Worm (Caenorhabditis elegans) whole organism, mixed stage, embryonic: ENCODE results near the gene F54C4.4.
"Not testable (repeated sequence)": the region's sequence is repeated elsewhere in the genome, so short reads cannot be mapped to it uniquely, and the experiment has no call there.

Source experiments
- M03D4.4 ChIP-seq: sonication (generic microtip); optimal IDR thresholded peaks from 2 replicates; lab custom pipeline; 2017; ENCODE audit warnings: mild to moderate bottlenecking, missing genetic modification characterization, missing compliant biosample characterization
- blmp-1 ChIP-seq: fragments of 150-350 bp; optimal IDR thresholded peaks from 2 replicates; lab custom pipeline; 2014; ENCODE audit warnings: missing biosample characterization, missing genetic modification characterization
- ceh-39 ChIP-seq: fragments of 150-350 bp; optimal IDR thresholded peaks from 2 replicates; lab custom pipeline; 2014; ENCODE audit warnings: missing biosample characterization, missing genetic modification characterization
- ces-1 ChIP-seq: fragments of 150-350 bp; optimal IDR thresholded peaks from 2 replicates; lab custom pipeline; 2014; ENCODE audit warnings: missing biosample characterization, missing genetic modification reagents, missing genetic modification characterization
- flh-1 ChIP-seq: fragments of 200-800 bp; sonication (Bioruptor generic); optimal IDR thresholded peaks from 2 replicates; lab custom pipeline; 2018; ENCODE audit warnings: mild to moderate bottlenecking, missing genetic modification characterization, moderate library complexity, missing compliant biosample characterization
- ham-2 ChIP-seq: fragments of 200-800 bp; sonication (Bioruptor generic); optimal IDR thresholded peaks from 2 replicates; lab custom pipeline; 2018; ENCODE audit warnings: mild to moderate bottlenecking, missing genetic modification characterization, missing compliant biosample characterization
- hlh-1 ChIP-seq: fragments of 150-350 bp; optimal IDR thresholded peaks from 2 replicates; lab custom pipeline; 2014; ENCODE audit warnings: missing biosample characterization, missing genetic modification reagents, missing genetic modification characterization
- lin-13 ChIP-seq: fragments of 150-350 bp; optimal IDR thresholded peaks from 2 replicates; lab custom pipeline; 2014; ENCODE audit warnings: missing biosample characterization, missing genetic modification characterization
- lin-32 ChIP-seq: fragments of 200-800 bp; sonication (Bioruptor generic); optimal IDR thresholded peaks from 2 replicates; lab custom pipeline; 2018; ENCODE audit warnings: mild to moderate bottlenecking, missing genetic modification characterization, missing compliant biosample characterization
- mab-5 ChIP-seq: fragments of 150-350 bp; optimal IDR thresholded peaks from 2 replicates; lab custom pipeline; 2014; ENCODE audit warnings: missing biosample characterization, missing genetic modification characterization
- mep-1 ChIP-seq: fragments of 150-350 bp; optimal IDR thresholded peaks from 2 replicates; lab custom pipeline; 2017; ENCODE audit warnings: missing biosample characterization, missing genetic modification reagents, missing genetic modification characterization, inconsistent platforms
- mls-2 ChIP-seq: sonication (generic microtip); optimal IDR thresholded peaks from 2 replicates; lab custom pipeline; 2016; ENCODE audit warnings: mild to moderate bottlenecking, missing genetic modification characterization, moderate library complexity, missing compliant biosample characterization
- nhr-12 ChIP-seq: fragments of 150-350 bp; optimal IDR thresholded peaks from 2 replicates; lab custom pipeline; 2014; ENCODE audit warnings: missing biosample characterization, missing genetic modification characterization
- nhr-237 ChIP-seq: fragments of 150-350 bp; optimal IDR thresholded peaks from 2 replicates; lab custom pipeline; 2014; ENCODE audit warnings: missing biosample characterization, missing genetic modification characterization
- nhr-28 ChIP-seq: fragments of 150-350 bp; optimal IDR thresholded peaks from 2 replicates; lab custom pipeline; 2014; ENCODE audit warnings: missing biosample characterization, missing genetic modification characterization
- pha-4 ChIP-seq: fragments of 150-350 bp; optimal IDR thresholded peaks from 2 replicates; lab custom pipeline; 2018; ENCODE audit warnings: missing biosample characterization, missing genetic modification reagents, missing genetic modification characterization
- sem-2 ChIP-seq: fragments of 200-800 bp; sonication (Bioruptor generic); optimal IDR thresholded peaks from 2 replicates; lab custom pipeline; 2018; ENCODE audit warnings: mild to moderate bottlenecking, missing genetic modification characterization, missing compliant biosample characterization
- sptf-1 ChIP-seq: sonication (generic microtip); optimal IDR thresholded peaks from 2 replicates; lab custom pipeline; 2017; ENCODE audit warnings: mild to moderate bottlenecking, missing genetic modification characterization, moderate library complexity, missing compliant biosample characterization
- tbx-8 ChIP-seq: fragments of 200-800 bp; sonication (Bioruptor generic); optimal IDR thresholded peaks from 2 replicates; lab custom pipeline; 2018; ENCODE audit warnings: mild to moderate bottlenecking, missing genetic modification characterization, moderate library complexity, missing compliant biosample characterization
- unc-120 ChIP-seq: sonication (generic microtip); optimal IDR thresholded peaks from 2 replicates; lab custom pipeline; 2017; ENCODE audit warnings: missing genetic modification characterization, missing compliant biosample characterization; ENCODE audit not compliant: poor library complexity, severe bottlenecking
- unc-39 ChIP-seq: fragments of 150-350 bp; optimal IDR thresholded peaks from 2 replicates; lab custom pipeline; 2014; ENCODE audit warnings: missing biosample characterization, missing genetic modification characterization
- unc-62 ChIP-seq: fragments of 150-350 bp; optimal IDR thresholded peaks from 2 replicates; lab custom pipeline; 2014; ENCODE audit warnings: missing biosample characterization, missing genetic modification reagents, missing genetic modification characterization
- zip-8 ChIP-seq: fragments of 150-350 bp; optimal IDR thresholded peaks from 2 replicates; lab custom pipeline; 2014; ENCODE audit warnings: missing biosample characterization, missing genetic modification characterization
- ztf-11 ChIP-seq: fragments of 150-350 bp; optimal IDR thresholded peaks from 2 replicates; lab custom pipeline; 2014; ENCODE audit warnings: missing biosample characterization, missing genetic modification characterization

Gene F54C4.4

ce11 chrIII:114603-115002, 27.4 kb upstream of the F54C4.4 start, which contains the start of gene C29F9.6:
Gene C29F9.6 (plus strand): TSS chrIII:114903.
- TF ChIP-seq mab-5 (tag; lab: Kevin White, UChicago): no peak
- TF ChIP-seq, all 35 proteins: peak for 0

ce11 chrIII:98822-99221, 11.6 kb upstream of the F54C4.4 start, which contains the start of gene C29F9.9:
Gene C29F9.9 (minus strand): TSS chrIII:98922.
- not testable (repeated sequence) for TF ChIP-seq blmp-1 (tag; lab: Kevin White, UChicago); lin-13 (tag; lab: Kevin White, UChicago); ham-2 (GFP tag; lab: Kevin White, UChicago)
- TF ChIP-seq, all 35 proteins: peak for 0; not testable (repeated sequence) for 35

- not testable (repeated sequence) for TF ChIP-seq blmp-1, sptf-1, lin-13 (tag; lab: Kevin White, UChicago)
- TF ChIP-seq, all 35 proteins: peak for 0; not testable (repeated sequence) for 35
Measured at ce11 chrIII:97018-97417, 9.8 kb upstream of the F54C4.4 start, which contains the start of gene C29F9.8. Gene C29F9.8 (minus strand): TSS chrIII:97118.

ce11 chrIII:96196-96595, 9.0 kb upstream of the F54C4.4 start:
- peak; percentile 58 for TF ChIP-seq ces-1 (GFP tag; lab: Kevin White, UChicago)
- TF ChIP-seq ham-2 (GFP tag; lab: Kevin White, UChicago): no peak
- peak; percentile 3 for TF ChIP-seq pha-4 (tag; lab: Kevin White, UChicago)
- peak; percentile 30 for TF ChIP-seq unc-120 (tag; lab: Kevin White, UChicago)
- TF ChIP-seq nhr-12 (tag; lab: Kevin White, UChicago): no peak
- no peak for TF ChIP-seq zip-8 (tag; lab: Kevin White, UChicago)
- TF ChIP-seq tbx-8 (GFP tag; lab: Kevin White, UChicago): no peak
- TF ChIP-seq mls-2 (tag; lab: Kevin White, UChicago): no peak
- no peak for TF ChIP-seq unc-39 (tag; lab: Kevin White, UChicago)
- TF ChIP-seq ceh-39 (tag; lab: Kevin White, UChicago): no peak
- no peak for TF ChIP-seq flh-1 (GFP tag; lab: Kevin White, UChicago)
- peak; percentile 17 for TF ChIP-seq mep-1 (tag; lab: Kevin White, UChicago)
- peak; percentile 7 for TF ChIP-seq hlh-1
- TF ChIP-seq mab-5 (tag; lab: Kevin White, UChicago): no peak
- no peak for TF ChIP-seq unc-62 (GFP tag; lab: Kevin White, UChicago)
- peak; percentile 31 for TF ChIP-seq sptf-1 (tag; lab: Kevin White, UChicago)

- peak; percentile 9 for TF ChIP-seq mep-1 (tag; lab: Kevin White, UChicago)
- TF ChIP-seq sptf-1 (tag; lab: Kevin White, UChicago): peak; percentile 45
- TF ChIP-seq ces-1 (GFP tag; lab: Kevin White, UChicago): peak; percentile 13
- no peak for TF ChIP-seq flh-1 (GFP tag; lab: Kevin White, UChicago)
- TF ChIP-seq lin-32 (GFP tag; lab: Kevin White, UChicago): no peak
- peak; percentile 36 for TF ChIP-seq mls-2 (tag; lab: Kevin White, UChicago)
- TF ChIP-seq pha-4 (tag; lab: Kevin White, UChicago): peak; percentile 75
- peak; percentile 57 for TF ChIP-seq ham-2 (GFP tag; lab: Kevin White, UChicago)
- no peak for TF ChIP-seq zip-8 (tag; lab: Kevin White, UChicago)
- no peak for TF ChIP-seq tbx-8 (GFP tag; lab: Kevin White, UChicago)
Measured at ce11 chrIII:94759-95330, 7.7 kb upstream of the F54C4.4 start, which contains the start of gene pat-4. Gene pat-4 (minus strand): TSS chrIII:94809.

- no peak for TF ChIP-seq nhr-237 (tag; lab: Kevin White, UChicago)
- TF ChIP-seq mep-1 (tag; lab: Kevin White, UChicago): no peak
- TF ChIP-seq ceh-39 (tag; lab: Kevin White, UChicago): no peak
- TF ChIP-seq lin-32 (GFP tag; lab: Kevin White, UChicago): no peak
- TF ChIP-seq sem-2: no peak
- TF ChIP-seq M03D4.4 (tag; lab: Kevin White, UChicago): no peak
- TF ChIP-seq unc-120 (tag; lab: Kevin White, UChicago): no peak
- TF ChIP-seq ztf-11: no peak
- no peak for TF ChIP-seq unc-62 (GFP tag; lab: Kevin White, UChicago)
- no peak for TF ChIP-seq tbx-8 (GFP tag; lab: Kevin White, UChicago)
- no peak for TF ChIP-seq nhr-28 (tag; lab: Kevin White, UChicago)
Measured at ce11 chrIII:92247-92646, 5.1 kb upstream of the F54C4.4 start.
